Fruit fly (Drosophila melanogaster): ENCODE measurements around the gene Rca1.

Rca1 gene

dm6 chr2L:6853917-6854316 lies 1.8 kb downstream of the Rca1 start (continued):
- TF ChIP-seq D (optimal IDR thresholded peaks at IDR 0.05) (peak; percentile 44), D (GFP tag; optimal IDR thresholded peaks at IDR 0.05) (no peak), sens-2 (GFP tag; IDR thresholded peaks at IDR 0.05) (no peak; the same call in 1 of the 2 replicates), twi (tag; optimal IDR thresholded peaks at IDR 0.05) (no peak), pan (optimal IDR thresholded peaks at IDR 0.05) (no peak), pan (GFP tag; optimal IDR thresholded peaks at IDR 0.05 in 1 of 2, IDR thresholded peaks at IDR 0.05 in 1 of 2) (no peak), Six4 (GFP tag; optimal IDR thresholded peaks at IDR 0.05) (no peak), abd-A (tag; optimal IDR thresholded peaks at IDR 0.05) (no peak), CG2120 (GFP tag; optimal IDR thresholded peaks at IDR 0.05) (peak; percentile 15), dan (GFP tag; IDR thresholded peaks at IDR 0.05) (no peak), CG10565 (GFP tag; optimal IDR thresholded peaks at IDR 0.05) (no peak), chif (GFP tag; optimal IDR thresholded peaks at IDR 0.05) (no peak), cg (GFP tag; optimal IDR thresholded peaks at IDR 0.05) (no peak), CG15073 (GFP tag; optimal IDR thresholded peaks at IDR 0.05) (no peak), gcm2 (GFP tag; optimal IDR thresholded peaks at IDR 0.05) (no peak), CG11085 (GFP tag; IDR thresholded peaks at IDR 0.05) (no peak; the same call in 1 of the 2 replicates), HLH54F (GFP tag; optimal IDR thresholded peaks at IDR 0.05) (no peak), Hmr (GFP tag; optimal IDR thresholded peaks at IDR 0.05) (no peak), tio (GFP tag; optimal IDR thresholded peaks at IDR 0.05) (no peak), CG12155 (GFP tag; optimal IDR thresholded peaks at IDR 0.05) (no peak), salm (tag; optimal IDR thresholded peaks at IDR 0.05) (no peak), Oli (tag; optimal IDR thresholded peaks at IDR 0.05) (no peak), pfk (GFP tag; optimal IDR thresholded peaks at IDR 0.05) (no peak), so (GFP tag; IDR thresholded peaks at IDR 0.05) (no peak), CG8765 (GFP tag; IDR thresholded peaks at IDR 0.05) (no peak), E2f2 (GFP tag; IDR thresholded peaks at IDR 0.05) (peak; percentile 83), Atf6 (GFP tag; IDR thresholded peaks at IDR 0.05) (no peak), emc (GFP tag; optimal IDR thresholded peaks at IDR 0.05) (no peak), CG1602 (GFP tag; optimal IDR thresholded peaks at IDR 0.05) (no peak), CG10654 (GFP tag; optimal IDR thresholded peaks at IDR 0.05) (no peak), B-H2 (GFP tag; optimal IDR thresholded peaks at IDR 0.05) (no peak), Chrac-16 (GFP tag; optimal IDR thresholded peaks at IDR 0.05) (no peak), toy (GFP tag; IDR thresholded peaks at IDR 0.05) (no peak), luna (GFP tag; optimal IDR thresholded peaks at IDR 0.05) (no peak), ap (GFP tag; IDR thresholded peaks at IDR 0.05) (no peak), nmo (GFP tag; optimal IDR thresholded peaks at IDR 0.05) (peak; percentile 50), sima (GFP tag; optimal IDR thresholded peaks at IDR 0.05) (no peak), sens (GFP tag) (peak; percentile 41), CG11695 (GFP tag; IDR thresholded peaks at IDR 0.05) (no peak), CG32772 (GFP tag; IDR thresholded peaks at IDR 0.05) (no peak), CG6791 (GFP tag; IDR thresholded peaks at IDR 0.05; ENCODE audit: partially characterized antibody) (peak; percentile 50; the same call in 1 of the 3 replicates), CG10431 (GFP tag; optimal IDR thresholded peaks at IDR 0.05) (no peak), Hey (tag; optimal IDR thresholded peaks at IDR 0.05) (no peak), CG12391 (tag; optimal IDR thresholded peaks at IDR 0.05) (peak; percentile 49), tna (GFP tag; IDR thresholded peaks at IDR 0.05; ENCODE audit: partially characterized antibody) (no peak), vnd (GFP tag; IDR thresholded peaks at IDR 0.05; ENCODE audit: partially characterized antibody) (no peak), Med (GFP tag) (peak; percentile 78), CG11456 (GFP tag; IDR thresholded peaks at IDR 0.05) (no peak), CG17612 (GFP tag; IDR thresholded peaks at IDR 0.05) (no peak), CG1529 (GFP tag; optimal IDR thresholded peaks at IDR 0.05) (no peak), CG6272 (GFP tag; IDR thresholded peaks at IDR 0.05) (no peak), slou (GFP tag; optimal IDR thresholded peaks at IDR 0.05) (no peak), caup (GFP tag; optimal IDR thresholded peaks at IDR 0.05; ENCODE audit: severe bottlenecking) (no peak)

All from whole organism, embryonic.